Fruit fly (Drosophila melanogaster): ENCODE results near the gene Oatp33Ea.

Oatp33Ea gene

dm6 chr2L:12434535-12434938, 11.2 kb downstream of the Oatp33Ea start, which contains the start of gene SC35 (continued):
- no peak for TF ChIP-seq Oaz (GFP tag; IDR thresholded peaks at IDR 0.05)
- TF ChIP-seq CG30403 (GFP tag; optimal IDR thresholded peaks at IDR 0.05) = no peak
- no peak for TF ChIP-seq CG14710 (tag; optimal IDR thresholded peaks at IDR 0.05)
- TF ChIP-seq CG8089 (GFP tag; optimal IDR thresholded peaks at IDR 0.05) = no peak
- no peak for TF ChIP-seq CG32532 (GFP tag; IDR thresholded peaks at IDR 0.05)
- TF ChIP-seq ewg (GFP tag; optimal IDR thresholded peaks at IDR 0.05) = no peak
- no peak for TF ChIP-seq CG5180 (GFP tag; optimal IDR thresholded peaks at IDR 0.05)
- TF ChIP-seq CG12104 (GFP tag; optimal IDR thresholded peaks at IDR 0.05) = no peak
- peak; percentile 69 for TF ChIP-seq CG12769 (tag; optimal IDR thresholded peaks at IDR 0.05)
- TF ChIP-seq CG12219 (GFP tag; optimal IDR thresholded peaks at IDR 0.05) = no peak
- no peak for TF ChIP-seq CG32767 (GFP tag; IDR thresholded peaks at IDR 0.05)
- TF ChIP-seq fd64A (GFP tag; optimal IDR thresholded peaks at IDR 0.05) = no peak
- TF ChIP-seq CG34422 (GFP tag; IDR thresholded peaks at IDR 0.05) = no peak; the same call in 2 of the 3 replicates
- no peak for TF ChIP-seq odd (GFP tag; optimal IDR thresholded peaks at IDR 0.05)
- no peak for TF ChIP-seq cwo (GFP tag; optimal IDR thresholded peaks at IDR 0.05)
- TF ChIP-seq zen2 (GFP tag; IDR thresholded peaks at IDR 0.05; ENCODE audit: partially characterized antibody) = no peak
- TF ChIP-seq CG6813 (GFP tag; optimal IDR thresholded peaks at IDR 0.05) = peak; percentile 21
- no peak; the same call in 2 of the 4 replicates for TF ChIP-seq Dll (GFP tag; IDR thresholded peaks at IDR 0.05; ENCODE audit: partially characterized antibody)
- no peak for TF ChIP-seq CG1792 (GFP tag; optimal IDR thresholded peaks at IDR 0.05)
- TF ChIP-seq emc (GFP tag; optimal IDR thresholded peaks at IDR 0.05) = no peak
- no peak for TF ChIP-seq aop (GFP tag; IDR thresholded peaks at IDR 0.05)
- no peak for TF ChIP-seq CG16815 (GFP tag; optimal IDR thresholded peaks at IDR 0.05)
- TF ChIP-seq CG10321 (GFP tag; IDR thresholded peaks at IDR 0.05) = no peak
- no peak for TF ChIP-seq Dfd (GFP tag; optimal IDR thresholded peaks at IDR 0.05)
- no peak for TF ChIP-seq ind (GFP tag; optimal IDR thresholded peaks at IDR 0.05)
- no peak for TF ChIP-seq CG17802 (tag; optimal IDR thresholded peaks at IDR 0.05)
- TF ChIP-seq bowl (GFP tag; IDR thresholded peaks at IDR 0.05) = no peak
- TF ChIP-seq phol (tag; optimal IDR thresholded peaks at IDR 0.05) = no peak

- TF ChIP-seq CG3065 (GFP tag; optimal IDR thresholded peaks at IDR 0.05) = peak; percentile 19
- TF ChIP-seq Asciz (GFP tag; optimal IDR thresholded peaks at IDR 0.05) = no peak
- TF ChIP-seq ERR (GFP tag; optimal IDR thresholded peaks at IDR 0.05) = no peak
- peak; percentile 91 for TF ChIP-seq bigmax (GFP tag; optimal IDR thresholded peaks at IDR 0.05)
- peak; percentile 78 for TF ChIP-seq PHDP (tag; optimal IDR thresholded peaks at IDR 0.05)
- TF ChIP-seq HLH54F (GFP tag; optimal IDR thresholded peaks at IDR 0.05) = no peak
- no peak for TF ChIP-seq MTF-1 (GFP tag; optimal IDR thresholded peaks at IDR 0.05; ENCODE audit: borderline replicate concordance)
- TF ChIP-seq CTCF (GFP tag; optimal IDR thresholded peaks at IDR 0.05) = no peak
- TF ChIP-seq CG10147 (GFP tag; optimal IDR thresholded peaks at IDR 0.05) = peak; percentile 63
- peak; percentile 73 for TF ChIP-seq tap (tag; optimal IDR thresholded peaks at IDR 0.05)
- TF ChIP-seq ATbp (GFP tag; optimal IDR thresholded peaks at IDR 0.05) = peak; percentile 33
- peak; percentile 78 for TF ChIP-seq Xbp1 (GFP tag; optimal IDR thresholded peaks at IDR 0.05)
- TF ChIP-seq cato (GFP tag; optimal IDR thresholded peaks at IDR 0.05; ENCODE audit: borderline replicate concordance) = no peak
- no peak for TF ChIP-seq CkIIα-i1 (GFP tag; IDR thresholded peaks at IDR 0.05)
- peak; percentile 78 for TF ChIP-seq CG11456 (GFP tag; IDR thresholded peaks at IDR 0.05)
- TF ChIP-seq CG1603 (tag; optimal IDR thresholded peaks at IDR 0.05) = peak; percentile 60
- TF ChIP-seq CG10267 (tag; optimal IDR thresholded peaks at IDR 0.05) = peak; percentile 80
- peak; percentile 78 for TF ChIP-seq lmd (GFP tag; IDR thresholded peaks at IDR 0.05)
- TF ChIP-seq Sox102F (GFP tag; optimal IDR thresholded peaks at IDR 0.05) = peak; percentile 86
- peak; percentile 75 for TF ChIP-seq twi (tag; optimal IDR thresholded peaks at IDR 0.05)
- TF ChIP-seq CG13296 (GFP tag; optimal IDR thresholded peaks at IDR 0.05) = peak; percentile 81
- TF ChIP-seq croc (GFP tag; conservative IDR thresholded peaks at IDR 0.05) = peak; percentile 64
Observed at dm6 chr2L:12433712-12434534, 11.8 kb downstream of the Oatp33Ea start, which contains the start of gene eRF3. Gene eRF3, plus strand, starts transcription at chr2L:12434452.
